Fruit fly (Drosophila melanogaster): ENCODE data around the gene CG3198.

Gene CG3198

dm6 chrX:6624006-6624745 is 49.6 kb downstream of the CG3198 start (continued):
- peak; percentile 7 for TF ChIP-seq CG34406 (GFP tag; optimal IDR thresholded peaks at IDR 0.05)
- peak; percentile 93 for TF ChIP-seq Blimp-1 (GFP tag; optimal IDR thresholded peaks at IDR 0.05)
- peak; percentile 63 for TF ChIP-seq Ets96B (tag; optimal IDR thresholded peaks at IDR 0.05)
- no peak for TF ChIP-seq CG9139 (GFP tag; optimal IDR thresholded peaks at IDR 0.05)
- TF ChIP-seq CG15336 (GFP tag; IDR thresholded peaks at IDR 0.05), result peak; percentile 68
- TF ChIP-seq CG8632 (GFP tag; optimal IDR thresholded peaks at IDR 0.05), result peak; percentile 38
- peak; percentile 72 for TF ChIP-seq CG3919 (GFP tag; optimal IDR thresholded peaks at IDR 0.05)
- peak; percentile 30 for TF ChIP-seq Lpt (GFP tag; optimal IDR thresholded peaks at IDR 0.05)
- peak; percentile 47 for TF ChIP-seq Hr39 (GFP tag; optimal IDR thresholded peaks at IDR 0.05)
- peak; percentile 57; the same call in 2 of the 3 replicates for TF ChIP-seq CG8119 (GFP tag; IDR thresholded peaks at IDR 0.05)
- TF ChIP-seq Sox15 (GFP tag; optimal IDR thresholded peaks at IDR 0.05), result peak; percentile 1
- peak; percentile 50 for TF ChIP-seq Gug (GFP tag; IDR thresholded peaks at IDR 0.05)
- TF ChIP-seq CG6854 (GFP tag; optimal IDR thresholded peaks at IDR 0.05), result no peak
- peak; percentile 46 for TF ChIP-seq cyc (GFP tag; optimal IDR thresholded peaks at IDR 0.05)
- TF ChIP-seq Eip75B (GFP tag; optimal IDR thresholded peaks at IDR 0.05), result peak; percentile 36
- peak; percentile 44 for TF ChIP-seq CG10669 (GFP tag; optimal IDR thresholded peaks at IDR 0.05)
- peak; percentile 55 for TF ChIP-seq OdsH (GFP tag; optimal IDR thresholded peaks at IDR 0.05)
- TF ChIP-seq ss (GFP tag; optimal IDR thresholded peaks at IDR 0.05), result peak; percentile 47 to 78
- TF ChIP-seq Hr38 (GFP tag; optimal IDR thresholded peaks at IDR 0.05), result no peak
- TF ChIP-seq CG6163 (GFP tag; IDR thresholded peaks at IDR 0.05), result peak; percentile 78; the same call in 2 of the 3 replicates
- no peak for TF ChIP-seq CG7368 (GFP tag; optimal IDR thresholded peaks at IDR 0.05)
- TF ChIP-seq Smox (GFP tag; optimal IDR thresholded peaks at IDR 0.05), result peak; percentile 67
- peak; percentile 10 for TF ChIP-seq Hr4 (GFP tag; optimal IDR thresholded peaks at IDR 0.05)
- peak; percentile 74 for TF ChIP-seq Met (GFP tag; optimal IDR thresholded peaks at IDR 0.05)
- peak; percentile 49 for TF ChIP-seq CG6808 (GFP tag; optimal IDR thresholded peaks at IDR 0.05)
- TF ChIP-seq esn (GFP tag; optimal IDR thresholded peaks at IDR 0.05), result peak; percentile 75
- TF ChIP-seq fd85E (GFP tag; optimal IDR thresholded peaks at IDR 0.05), result no peak
- TF ChIP-seq CG32006 (GFP tag; optimal IDR thresholded peaks at IDR 0.05), result peak; percentile 56
- TF ChIP-seq dsx (GFP tag; optimal IDR thresholded peaks at IDR 0.05; ENCODE audit: poor library complexity, severe bottlenecking), result peak; percentile 80
- peak; percentile 29 for TF ChIP-seq CG1621 (tag; optimal IDR thresholded peaks at IDR 0.05)
- TF ChIP-seq Eip78C (GFP tag), result peak; percentile 92
- TF ChIP-seq CG31627 (GFP tag; optimal IDR thresholded peaks at IDR 0.05), result peak; percentile 46
- peak; percentile 17 for TF ChIP-seq CG11902 (GFP tag; optimal IDR thresholded peaks at IDR 0.05)
- TF ChIP-seq acj6 (GFP tag; optimal IDR thresholded peaks at IDR 0.05), result peak; percentile 70
- TF ChIP-seq CG8319 (GFP tag; optimal IDR thresholded peaks at IDR 0.05), result no peak
- TF ChIP-seq lz (GFP tag; optimal IDR thresholded peaks at IDR 0.05), result peak; percentile 56
- TF ChIP-seq fd59A (GFP tag; optimal IDR thresholded peaks at IDR 0.05), result peak; percentile 12
- no peak for TF ChIP-seq fkh (GFP tag; optimal IDR thresholded peaks at IDR 0.05)
- TF ChIP-seq pdm3 (GFP tag; optimal IDR thresholded peaks at IDR 0.05), result peak; percentile 59
- TF ChIP-seq achi (GFP tag; optimal IDR thresholded peaks at IDR 0.05), result peak; percentile 68
- peak; percentile 22 for TF ChIP-seq spab (GFP tag; optimal IDR thresholded peaks at IDR 0.05)
- no peak for TF ChIP-seq CG16779 (tag; optimal IDR thresholded peaks at IDR 0.05)

Measured in whole organism, prepupa.